Fruit fly (Drosophila melanogaster) whole organism, prepupa: ENCODE data around the gene CG42750.

Source experiments
- CG10631 ChIP-seq: fragments of 200-800 bp; sonication (Bioruptor generic); optimal IDR thresholded peaks from 2 replicates; lab custom pipeline; 2016; ENCODE audit warnings: missing biosample characterization, missing genetic modification characterization
- CG11294 ChIP-seq: fragments of 200-800 bp; sonication (Bioruptor generic); IDR thresholded peaks from 2 replicates; pipeline ENCODE4 v1.3.6; 2022; ENCODE audit warnings: missing biosample characterization, missing genetic modification characterization
- CG11762 ChIP-seq: fragments of 200-800 bp; sonication (Bioruptor generic); optimal IDR thresholded peaks from 3 replicates; lab custom pipeline; 2016; ENCODE audit warnings: missing biosample characterization, missing genetic modification characterization; ENCODE audit not compliant: insufficient read depth
- CG11902 ChIP-seq: fragments of 200-800 bp; sonication (Bioruptor generic); optimal IDR thresholded peaks from 3 replicates; lab custom pipeline; 2016; ENCODE audit warnings: missing biosample characterization, missing genetic modification characterization
- CG15336 ChIP-seq: fragments of 200-800 bp; sonication (Bioruptor generic); IDR thresholded peaks from 2 replicates; pipeline ENCODE4 v1.3.6; 2022; ENCODE audit warnings: missing biosample characterization, missing genetic modification characterization
- CG1621 ChIP-seq: fragments of 200-800 bp; sonication (Bioruptor generic); optimal IDR thresholded peaks from 3 replicates; lab custom pipeline; 2018; ENCODE audit warnings: missing biosample characterization, mild to moderate bottlenecking, missing genetic modification characterization
- CG16779 ChIP-seq: fragments of 200-800 bp; sonication (Bioruptor generic); optimal IDR thresholded peaks from 3 replicates; lab custom pipeline; 2017; ENCODE audit warnings: missing biosample characterization, mild to moderate bottlenecking, missing genetic modification characterization
- CG31627 ChIP-seq: fragments of 200-800 bp; sonication (Bioruptor generic); optimal IDR thresholded peaks from 3 replicates; lab custom pipeline; 2016; ENCODE audit warnings: missing biosample characterization, missing genetic modification characterization
- CG34406 ChIP-seq: fragments of 200-800 bp; sonication (Bioruptor generic); optimal IDR thresholded peaks from 3 replicates; lab custom pipeline; 2016; ENCODE audit warnings: missing biosample characterization, missing genetic modification characterization
- CG3919 ChIP-seq: fragments of 200-800 bp; sonication (Bioruptor generic); optimal IDR thresholded peaks from 3 replicates; lab custom pipeline; 2016; ENCODE audit warnings: missing biosample characterization, missing genetic modification characterization
- CG6163 ChIP-seq: fragments of 200-800 bp; sonication (Bioruptor generic); IDR thresholded peaks from 3 replicates; pipeline ENCODE4 v1.3.6; 2022; ENCODE audit warnings: missing biosample characterization, missing genetic modification characterization
- CG6276 ChIP-seq: fragments of 200-800 bp; sonication (Bioruptor generic); optimal IDR thresholded peaks from 2 replicates; lab custom pipeline; 2017; ENCODE audit warnings: missing biosample characterization, mild to moderate bottlenecking, missing genetic modification characterization
- CG6792 ChIP-seq: fragments of 200-800 bp; sonication (Bioruptor generic); optimal IDR thresholded peaks from 3 replicates; lab custom pipeline; 2016; ENCODE audit warnings: missing biosample characterization, missing genetic modification characterization
- CG6808 ChIP-seq: fragments of 200-800 bp; sonication (Bioruptor generic); optimal IDR thresholded peaks from 3 replicates; lab custom pipeline; 2017; ENCODE audit warnings: missing biosample characterization, missing genetic modification characterization, mild to moderate bottlenecking, moderate library complexity, missing genetic modification reagents
- CG6854 ChIP-seq: fragments of 200-800 bp; sonication (Bioruptor generic); optimal IDR thresholded peaks from 2 replicates; lab custom pipeline; 2017; ENCODE audit warnings: missing biosample characterization, mild to moderate bottlenecking, missing genetic modification characterization
- CG7368 ChIP-seq: fragments of 200-800 bp; sonication (Bioruptor generic); optimal IDR thresholded peaks from 3 replicates; lab custom pipeline; 2016; ENCODE audit warnings: missing biosample characterization, missing genetic modification characterization
- CG8119 ChIP-seq: fragments of 200-800 bp; sonication (Bioruptor generic); IDR thresholded peaks from 3 replicates; pipeline ENCODE4 v1.3.6; 2022; ENCODE audit warnings: missing biosample characterization, missing genetic modification characterization
- CG8319 ChIP-seq: fragments of 200-800 bp; sonication (Bioruptor generic); optimal IDR thresholded peaks from 3 replicates; lab custom pipeline; 2016; ENCODE audit warnings: missing biosample characterization, missing genetic modification characterization
- CG8632 ChIP-seq: fragments of 200-800 bp; sonication (Bioruptor generic); optimal IDR thresholded peaks from 3 replicates; lab custom pipeline; 2016; ENCODE audit warnings: missing biosample characterization, missing genetic modification characterization
- CG9139 ChIP-seq: fragments of 200-800 bp; sonication (Bioruptor generic); optimal IDR thresholded peaks from 3 replicates; lab custom pipeline; 2017; ENCODE audit warnings: missing biosample characterization, mild to moderate bottlenecking, missing genetic modification characterization
- Eip75B ChIP-seq: fragments of 200-800 bp; sonication (Bioruptor generic); optimal IDR thresholded peaks from 3 replicates; lab custom pipeline; 2016; ENCODE audit warnings: missing biosample characterization, missing genetic modification characterization
- Eip78C ChIP-seq: fragments of 200-800 bp; sonication (Bioruptor generic); peaks from one replicate; lab custom pipeline; 2016; ENCODE audit warnings: missing biosample characterization, missing genetic modification characterization
- Eip93F ChIP-seq: fragments of 200-800 bp; sonication (Bioruptor generic); optimal IDR thresholded peaks from 2 replicates; lab custom pipeline; 2016; ENCODE audit warnings: missing biosample characterization, mild to moderate bottlenecking, missing genetic modification characterization
- Ets21C ChIP-seq: fragments of 200-800 bp; sonication (Bioruptor generic); optimal IDR thresholded peaks from 3 replicates; lab custom pipeline; 2016; ENCODE audit warnings: missing biosample characterization, missing genetic modification characterization
- Gug ChIP-seq: fragments of 200-800 bp; sonication (Bioruptor generic); IDR thresholded peaks from 2 replicates; pipeline ENCODE4 v1.3.6; 2022; ENCODE audit warnings: missing biosample characterization, missing genetic modification characterization
- Hr39 ChIP-seq: fragments of 200-800 bp; sonication (Bioruptor generic); optimal IDR thresholded peaks from 2 replicates; lab custom pipeline; 2016; ENCODE audit warnings: missing biosample characterization, missing genetic modification characterization
- Lpt ChIP-seq: fragments of 200-800 bp; sonication (Bioruptor generic); optimal IDR thresholded peaks from 3 replicates; lab custom pipeline; 2016; ENCODE audit warnings: missing biosample characterization, missing genetic modification characterization
- Met ChIP-seq: fragments of 200-800 bp; sonication (Bioruptor generic); optimal IDR thresholded peaks from 3 replicates; lab custom pipeline; 2016; ENCODE audit warnings: missing biosample characterization, missing genetic modification characterization
- OdsH ChIP-seq: fragments of 200-800 bp; sonication (Bioruptor generic); optimal IDR thresholded peaks from 3 replicates; lab custom pipeline; 2016; ENCODE audit warnings: missing biosample characterization, missing genetic modification characterization
- Smox ChIP-seq: fragments of 200-800 bp; sonication (Bioruptor generic); optimal IDR thresholded peaks from 3 replicates; lab custom pipeline; 2016; ENCODE audit warnings: missing biosample characterization, missing genetic modification characterization
- Sox102F ChIP-seq: fragments of 200-800 bp; sonication (Bioruptor generic); optimal IDR thresholded peaks from 2 replicates; lab custom pipeline; 2016; ENCODE audit warnings: missing biosample characterization, mild to moderate bottlenecking, missing genetic modification characterization
- Sox14 ChIP-seq: fragments of 200-800 bp; sonication (Bioruptor generic); optimal IDR thresholded peaks from 3 replicates; lab custom pipeline; 2016; ENCODE audit warnings: missing biosample characterization, missing genetic modification characterization
- Sox15 ChIP-seq: fragments of 200-800 bp; sonication (Bioruptor generic); optimal IDR thresholded peaks from 3 replicates; lab custom pipeline; 2016; ENCODE audit warnings: missing biosample characterization, missing genetic modification characterization
- acj6 ChIP-seq: fragments of 200-800 bp; sonication (Bioruptor generic); optimal IDR thresholded peaks from 3 replicates; lab custom pipeline; 2016; ENCODE audit warnings: missing biosample characterization, missing genetic modification characterization
- cyc ChIP-seq: fragments of 200-800 bp; sonication (Bioruptor generic); optimal IDR thresholded peaks from 3 replicates; lab custom pipeline; 2016; ENCODE audit warnings: missing biosample characterization, missing genetic modification characterization
- dac ChIP-seq: fragments of 200-800 bp; sonication (Bioruptor generic); optimal IDR thresholded peaks from 2 replicates; lab custom pipeline; 2017; ENCODE audit warnings: missing biosample characterization, mild to moderate bottlenecking, missing genetic modification characterization
- dsx ChIP-seq: fragments of 200-800 bp; optimal IDR thresholded peaks from 3 replicates; lab custom pipeline; 2019; ENCODE audit warnings: missing biosample characterization, mild to moderate bottlenecking, missing genetic modification characterization, moderate library complexity; ENCODE audit not compliant: poor library complexity, severe bottlenecking
- esn ChIP-seq: fragments of 200-800 bp; sonication (Bioruptor generic); optimal IDR thresholded peaks from 2 replicates; lab custom pipeline; 2016; ENCODE audit warnings: missing biosample characterization, mild to moderate bottlenecking, missing genetic modification characterization, moderate library complexity
- fd59A ChIP-seq: fragments of 200-800 bp; sonication (Bioruptor generic); optimal IDR thresholded peaks from 2 replicates; lab custom pipeline; 2017; ENCODE audit warnings: missing biosample characterization, mild to moderate bottlenecking, missing genetic modification characterization, missing genetic modification reagents
- fkh ChIP-seq: fragments of 200-800 bp; sonication (Bioruptor generic); optimal IDR thresholded peaks from 3 replicates; lab custom pipeline; 2017; ENCODE audit warnings: missing biosample characterization, mild to moderate bottlenecking, missing genetic modification characterization, moderate library complexity
- lz ChIP-seq: fragments of 200-800 bp; sonication (Bioruptor generic); optimal IDR thresholded peaks from 3 replicates; lab custom pipeline; 2016; ENCODE audit warnings: missing biosample characterization, missing genetic modification characterization
- net ChIP-seq: fragments of 200-800 bp; sonication (Bioruptor generic); optimal IDR thresholded peaks from 3 replicates; lab custom pipeline; 2016; ENCODE audit warnings: missing biosample characterization, missing genetic modification characterization
- pdm3 ChIP-seq: fragments of 200-800 bp; sonication (Bioruptor generic); optimal IDR thresholded peaks from 3 replicates; lab custom pipeline; 2016; ENCODE audit warnings: missing biosample characterization, missing genetic modification characterization
- ss ChIP-seq, 2 experiments: fragments of 200-800 bp; sonication (Bioruptor generic); optimal IDR thresholded peaks; 2 replicates in 1 of 2; 3 replicates in 1 of 2; lab custom pipeline; 2017 to 2018; ENCODE audit warnings: mild to moderate bottlenecking in 2 of 2, missing biosample characterization in 2 of 2, missing genetic modification characterization in 2 of 2, moderate library complexity in 1 of 2
- topi ChIP-seq: fragments of 200-800 bp; sonication (Bioruptor generic); optimal IDR thresholded peaks from 3 replicates; lab custom pipeline; 2016; ENCODE audit warnings: missing biosample characterization, missing genetic modification characterization
- vri ChIP-seq: fragments of 200-800 bp; sonication (Bioruptor generic); optimal IDR thresholded peaks from 3 replicates; lab custom pipeline; 2016; ENCODE audit warnings: missing biosample characterization, mild to moderate bottlenecking, missing genetic modification characterization

The CG42750 gene

DNA sequence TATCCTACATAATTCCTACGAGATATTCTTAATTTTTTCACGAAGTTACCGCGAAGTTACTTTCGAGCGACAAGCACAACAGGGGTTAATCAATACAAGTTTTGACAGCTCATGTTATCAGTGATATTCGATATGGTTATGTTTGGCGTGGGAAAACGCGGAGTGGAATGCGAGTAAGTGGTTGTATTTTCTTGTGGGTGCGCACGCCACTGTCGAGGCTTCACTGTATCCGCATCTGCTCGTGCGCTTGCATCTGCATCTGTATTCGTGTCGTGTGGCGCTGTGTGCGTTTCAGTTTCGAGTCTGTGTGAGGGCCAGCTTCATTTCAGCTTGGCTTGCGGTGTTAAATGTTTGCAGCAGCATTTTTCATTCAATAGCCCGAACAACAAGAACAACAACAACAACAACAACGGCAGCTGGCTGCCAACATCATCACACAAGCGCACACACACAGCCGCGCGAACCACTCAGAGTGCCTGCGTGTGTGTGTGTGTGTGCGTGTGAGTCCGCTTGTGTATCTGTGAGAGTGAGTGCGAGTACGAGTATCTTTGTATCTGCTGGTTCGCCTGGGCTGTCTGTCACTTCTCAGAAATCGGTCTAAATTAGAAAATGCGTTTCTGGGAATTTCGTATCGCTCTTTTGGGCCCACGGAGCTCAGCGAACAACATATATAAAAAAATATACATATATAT, 124.3 kb downstream of the CG42750 start (continued):
- TF ChIP-seq dsx (peak; percentile 51), Gug (GFP tag; lab: Robert Waterston, UW) (peak; percentile 30; the same call in 1 of the 2 replicates), CG8119 (GFP tag; lab: Robert Waterston, UW) (peak; percentile 46; the same call in 1 of the 3 replicates), CG31627 (GFP tag; lab: Kevin White, UChicago) (peak; percentile 84), CG11762 (GFP tag; lab: Kevin White, UChicago) (peak; percentile 23), CG8319 (no peak), Sox102F (GFP tag; lab: Kevin White, UChicago) (no peak), Lpt (GFP tag; lab: Kevin White, UChicago) (no peak), ss (GFP tag; optimal IDR thresholded peaks at IDR 0.05; lab: Kevin White, UChicago) (peak; percentile 4 to 48), CG34406 (GFP tag; lab: Kevin White, UChicago) (no peak), CG1621 (tag; lab: Kevin White, UChicago) (peak; percentile 47), fkh (no peak), fd59A (GFP tag; lab: Kevin White, UChicago) (peak; percentile 51), Smox (GFP tag; lab: Kevin White, UChicago) (peak; percentile 48), Eip75B (GFP tag; lab: Kevin White, UChicago) (peak; percentile 63), CG6276 (GFP tag; lab: Kevin White, UChicago) (no peak), CG15336 (peak; percentile 48; the same call in 1 of the 2 replicates), net (no peak), vri (no peak), lz (GFP tag; lab: Kevin White, UChicago) (peak; percentile 77), CG6163 (GFP tag; lab: Robert Waterston, UW) (peak; percentile 79), topi (GFP tag; lab: Kevin White, UChicago) (peak; percentile 64), CG7368 (GFP tag; lab: Kevin White, UChicago) (no peak), CG3919 (GFP tag; lab: Kevin White, UChicago) (peak; percentile 50), esn (GFP tag; lab: Kevin White, UChicago) (peak; percentile 61), Eip93F (GFP tag; lab: Kevin White, UChicago) (no peak), CG10631 (GFP tag; lab: Kevin White, UChicago) (peak; percentile 54), CG6854 (peak; percentile 10)

DNA sequence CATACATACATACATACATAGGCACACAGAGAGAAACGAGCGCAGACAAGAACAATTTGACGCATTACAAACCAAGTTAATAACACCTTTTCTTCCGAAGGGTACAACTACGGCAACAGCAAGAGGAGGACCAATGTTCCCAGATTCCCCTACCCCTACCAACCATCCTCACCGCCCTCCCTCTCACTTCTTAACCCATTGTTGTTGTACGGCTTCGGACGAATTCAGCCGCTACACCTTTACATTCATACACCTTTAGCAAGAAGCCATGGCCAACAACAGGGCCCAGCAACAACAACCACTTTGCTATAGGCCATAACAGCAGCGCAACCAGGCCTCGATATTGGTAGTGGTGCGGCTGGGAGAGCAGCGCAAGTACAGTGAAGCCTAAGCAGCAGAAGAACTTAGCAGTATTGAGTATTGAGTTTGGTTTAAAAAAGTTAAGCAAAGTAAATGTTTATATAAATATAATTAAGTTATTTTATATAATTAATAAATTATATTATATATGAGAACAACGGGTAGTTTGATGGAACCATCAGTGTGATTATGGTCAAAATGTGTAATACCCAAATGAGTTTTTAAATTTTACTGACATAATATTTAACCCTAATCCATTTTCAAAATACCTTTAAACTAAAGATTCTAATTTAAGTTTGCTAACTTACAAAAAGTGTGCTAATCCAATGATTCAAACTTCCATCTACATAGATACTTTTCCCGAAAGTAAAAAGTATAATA, 125.0 kb downstream of the CG42750 start:
- TF ChIP-seq CG16779 (no peak), acj6 (GFP tag; lab: Kevin White, UChicago) (peak; percentile 5), CG6808 (GFP tag; lab: Kevin White, UChicago) (no peak), Sox14 (GFP tag; lab: Kevin White, UChicago) (peak; percentile 47), CG7368 (GFP tag; lab: Kevin White, UChicago) (peak; percentile 60), Met (GFP tag; lab: Kevin White, UChicago) (peak; percentile 45), pdm3 (GFP tag; lab: Kevin White, UChicago) (peak; percentile 22), CG6163 (GFP tag; lab: Robert Waterston, UW) (peak; percentile 67), Sox102F (GFP tag; lab: Kevin White, UChicago) (peak; percentile 44), Sox15 (GFP tag; lab: Kevin White, UChicago) (peak; percentile 14), Lpt (GFP tag; lab: Kevin White, UChicago) (peak; percentile 53), dsx (peak; percentile 62), cyc (GFP tag; lab: Kevin White, UChicago) (peak; percentile 57), CG8632 (GFP tag; lab: Kevin White, UChicago) (peak; percentile 17), OdsH (GFP tag; lab: Kevin White, UChicago) (peak; percentile 47), lz (GFP tag; lab: Kevin White, UChicago) (no peak), topi (GFP tag; lab: Kevin White, UChicago) (peak; percentile 38), Ets21C (peak; percentile 28), CG9139 (GFP tag; lab: Kevin White, UChicago) (no peak), CG11902 (GFP tag; lab: Kevin White, UChicago) (peak; percentile 9), CG8319 (no peak), Smox (GFP tag; lab: Kevin White, UChicago) (peak; percentile 47), fkh (no peak), esn (GFP tag; lab: Kevin White, UChicago) (peak; percentile 26), Hr39 (GFP tag; lab: Kevin White, UChicago) (peak; percentile 36), CG6276 (GFP tag; lab: Kevin White, UChicago) (no peak), CG11294 (GFP tag; lab: Robert Waterston, UW) (0 out of 2 replicates have a peak, but pooled peaks have one; percentile 6), Eip78C (GFP tag; lab: Kevin White, UChicago) (peak; percentile 86), dac (peak; percentile 37), CG15336 (peak; percentile 51), CG6792 (peak; percentile 28)
